Worm (Caenorhabditis elegans) whole organism, young adult: ENCODE measurements around the gene F25B5.5.

Experiments used
- C06A6.2 ChIP-seq: fragments of 200-800 bp; sonication (Bioruptor generic); conservative IDR thresholded peaks from 2 replicates; pipeline ENCODE4 v1.3.6; 2022; ENCODE audit warnings: missing genetic modification characterization, missing compliant biosample characterization
- ama-1 ChIP-seq, 3 experiments: fragments of 150-350 bp in 1 of 3; sonication (generic microtip) in 2 of 3; optimal IDR thresholded peaks; 2 replicates each; lab custom pipeline; 2014 to 2018; ENCODE audit warnings: missing biosample characterization in 2 of 3, missing genetic modification characterization in 2 of 3, missing genetic modification reagents in 2 of 3
- bed-1 ChIP-seq: fragments of 200-800 bp; sonication (Bioruptor generic); IDR thresholded peaks from 2 replicates; pipeline ENCODE4 v1.3.6; 2022; ENCODE audit warnings: missing genetic modification reagents, missing genetic modification characterization, missing compliant biosample characterization
- lir-1 ChIP-seq: fragments of 200-800 bp; sonication (Bioruptor generic); conservative IDR thresholded peaks from 2 replicates; pipeline ENCODE4 v1.3.6; 2022; ENCODE audit warnings: missing genetic modification reagents, missing genetic modification characterization, missing compliant biosample characterization
- rec-8 ChIP-seq, 2 experiments: sonication (generic microtip); optimal IDR thresholded peaks; 2 replicates each; lab custom pipeline; 2016; ENCODE audit warnings: mild to moderate bottlenecking in 2 of 2, missing genetic modification characterization in 2 of 2, missing genetic modification reagents in 2 of 2, missing genotype in 2 of 2, missing biosample characterization in 1 of 2, missing compliant biosample characterization in 1 of 2, moderate library complexity in 1 of 2
- sea-2 ChIP-seq: fragments of 200-800 bp; sonication (Bioruptor generic); IDR thresholded peaks from 2 replicates; pipeline ENCODE4 v1.3.6; 2022; ENCODE audit warnings: missing genetic modification characterization, missing compliant biosample characterization
- snpc-4 ChIP-seq, 5 experiments: fragments of 150-350 bp in 1 of 5; sonication (generic microtip) in 4 of 5; optimal IDR thresholded peaks; 2 replicates each; lab custom pipeline; 2014 to 2018; ENCODE audit warnings: missing genetic modification characterization in 5 of 5, missing biosample characterization in 3 of 5, antibody characterized with exemption in 2 of 5, mild to moderate bottlenecking in 2 of 5, missing compliant biosample characterization in 2 of 5, missing genotype in 2 of 5, moderate library complexity in 2 of 5, missing genetic modification reagents in 1 of 5
- unc-62 ChIP-seq: fragments of 150-350 bp; optimal IDR thresholded peaks from 2 replicates; lab custom pipeline; 2014; ENCODE audit warnings: missing biosample characterization, missing genetic modification reagents, missing genetic modification characterization

ce11 chrIII:5902558-5902957 lies 43.4 kb downstream of the F25B5.5 start:
- TF ChIP-seq bed-1 (GFP tag; lab: Robert Waterston, UW) (no peak), ama-1 (optimal IDR thresholded peaks at IDR 0.05; lab: Kevin White, UChicago) (no peak), ama-1 (GFP tag; optimal IDR thresholded peaks at IDR 0.05; lab: Kevin White, UChicago) (no peak), C06A6.2 (GFP tag; lab: Robert Waterston, UW) (no peak), sea-2 (GFP tag; lab: Robert Waterston, UW) (no peak), unc-62 (GFP tag; lab: Kevin White, UChicago) (no peak), lir-1 (GFP tag; lab: Robert Waterston, UW) (no peak), rec-8 (tag; optimal IDR thresholded peaks at IDR 0.05; lab: Kevin White, UChicago) (no peak), snpc-4 (GFP tag; optimal IDR thresholded peaks at IDR 0.05; lab: Kevin White, UChicago) (no peak), snpc-4 (tag; optimal IDR thresholded peaks at IDR 0.05; lab: Kevin White, UChicago) (no peak)
